Fruit fly (Drosophila melanogaster): ENCODE results near the gene CG10660.

DNA sequence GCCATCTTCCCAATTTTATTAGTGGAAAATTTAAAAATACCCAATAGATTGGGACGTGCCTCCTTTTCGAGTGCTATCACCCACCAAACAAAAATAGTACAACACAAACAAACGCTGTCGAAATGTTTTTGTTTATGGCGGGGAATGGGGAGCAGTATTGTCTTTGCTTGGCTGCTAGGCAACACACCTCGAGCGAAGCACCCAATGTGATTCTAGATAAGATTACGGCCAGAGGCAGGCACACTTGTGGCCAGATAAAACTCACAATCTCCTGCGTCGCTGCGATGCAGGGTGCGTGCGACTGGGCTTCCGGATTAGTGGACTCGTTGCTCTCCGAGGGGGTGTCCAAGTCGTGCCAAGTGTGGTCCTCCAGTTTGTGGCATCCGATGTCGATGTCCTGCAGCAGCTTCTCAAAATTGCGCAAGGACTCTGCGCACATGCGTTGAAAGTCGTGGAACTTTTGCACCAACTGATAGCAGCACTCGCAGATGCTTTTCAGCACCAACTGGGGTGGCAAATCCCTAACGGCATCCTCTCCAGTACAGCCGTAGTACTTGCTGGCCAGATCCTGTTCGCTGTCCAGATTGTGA, 16.6 kb upstream of the CG10660 start:
- TF ChIP-seq Pif1A (GFP tag; optimal IDR thresholded peaks at IDR 0.05), result no peak
- no peak for TF ChIP-seq CG17806 (tag; optimal IDR thresholded peaks at IDR 0.05)
- TF ChIP-seq CG32121 (GFP tag; IDR thresholded peaks at IDR 0.05), result no peak
